Worm (Caenorhabditis elegans) whole organism, early embryonic: ENCODE results near the gene T20F7.3.

Source experiments
- B0310.2 ChIP-seq: sonication (generic microtip); optimal IDR thresholded peaks from 2 replicates; lab custom pipeline; 2016; ENCODE audit warnings: mild to moderate bottlenecking, missing genetic modification characterization, missing compliant biosample characterization
- ama-1 ChIP-seq: fragments of 150-350 bp; optimal IDR thresholded peaks from 2 replicates; lab custom pipeline; 2014
- ceh-13 ChIP-seq: fragments of 200-800 bp; sonication (Bioruptor generic); optimal IDR thresholded peaks from 2 replicates; lab custom pipeline; 2018; ENCODE audit warnings: mild to moderate bottlenecking, missing genetic modification characterization, missing compliant biosample characterization
- flt-1 ChIP-seq: fragments of 200-800 bp; sonication (Bioruptor generic); IDR thresholded peaks from 2 replicates; pipeline ENCODE4 v1.3.6; 2022; ENCODE audit warnings: missing genetic modification characterization, missing compliant biosample characterization
- hmbx-1 ChIP-seq: sonication (generic microtip); optimal IDR thresholded peaks from 2 replicates; lab custom pipeline; 2016; ENCODE audit warnings: mild to moderate bottlenecking, missing genetic modification characterization, missing compliant biosample characterization
- hmg-4 ChIP-seq: fragments of 200-800 bp; sonication (Bioruptor generic); optimal IDR thresholded peaks from 2 replicates; lab custom pipeline; 2018; ENCODE audit warnings: mild to moderate bottlenecking, missing genetic modification characterization, missing compliant biosample characterization
- hnd-1 ChIP-seq: sonication (generic microtip); optimal IDR thresholded peaks from 2 replicates; lab custom pipeline; 2016; ENCODE audit warnings: missing genetic modification characterization, missing compliant biosample characterization
- tbx-11 ChIP-seq: fragments of 200-800 bp; sonication (Bioruptor generic); IDR thresholded peaks from 2 replicates; pipeline ENCODE4 v1.3.6; 2022; ENCODE audit warnings: missing genetic modification characterization, missing compliant biosample characterization
- tbx-37 ChIP-seq: fragments of 200-800 bp; sonication (Bioruptor generic); conservative IDR thresholded peaks from 2 replicates; pipeline ENCODE4 v1.3.6; 2022; ENCODE audit warnings: missing genetic modification reagents, missing genetic modification characterization, missing compliant biosample characterization

DNA sequence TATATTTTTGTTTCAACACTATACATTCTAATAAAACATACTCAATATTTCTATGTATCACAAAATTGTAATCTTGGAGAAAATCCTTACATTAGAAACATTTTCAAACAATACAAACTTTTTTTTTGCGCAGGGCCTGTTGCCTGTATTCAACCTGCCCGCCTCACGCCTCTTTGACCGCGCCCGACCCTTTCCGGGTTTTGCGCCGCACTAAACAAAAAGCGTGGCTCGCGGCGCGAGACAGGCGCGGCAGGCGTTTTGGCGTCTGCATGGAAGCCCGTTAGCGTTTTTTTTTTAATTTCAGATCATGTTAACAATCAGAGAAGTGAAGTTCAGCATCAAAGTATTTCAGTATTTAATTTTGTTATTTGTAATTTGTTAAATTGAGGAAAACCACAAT, 17.3 kb upstream of the T20F7.3 start:
- TF ChIP-seq hmg-4 (GFP tag; lab: Kevin White, UChicago) (no peak), B0310.2 (tag; lab: Kevin White, UChicago) (no peak), ama-1 (lab: Kevin White, UChicago) (no peak), tbx-11 (GFP tag; lab: Robert Waterston, UW) (no peak), ceh-13 (GFP tag; lab: Kevin White, UChicago) (no peak), hmbx-1 (no peak), hnd-1 (tag; lab: Kevin White, UChicago) (no peak), flt-1 (GFP tag; lab: Robert Waterston, UW) (no peak), tbx-37 (no peak)
